Fruit fly (Drosophila melanogaster) whole organism, embryonic: ENCODE measurements around the gene Reck.
A peak's percentile ranks its signal among the peaks of the same experiment; 100 is the strongest.

Experiments
- Aef1 ChIP-seq: fragments of 200-800 bp; sonication (Bioruptor generic); IDR thresholded peaks from 3 replicates; pipeline ENCODE4 v1.3.6; 2022; ENCODE audit warnings: missing biosample characterization, missing genetic modification characterization
- Antp ChIP-seq: fragments of 200-800 bp; sonication (Bioruptor generic); optimal IDR thresholded peaks from 3 replicates; lab custom pipeline; 2016; ENCODE audit warnings: missing biosample characterization, missing genetic modification characterization
- Bteb2 ChIP-seq: fragments of 200-800 bp; sonication (Bioruptor generic); optimal IDR thresholded peaks from 2 replicates; lab custom pipeline; 2016; ENCODE audit warnings: missing biosample characterization, missing genetic modification characterization
- CG10462 ChIP-seq: fragments of 200-800 bp; sonication (Bioruptor generic); optimal IDR thresholded peaks from 2 replicates; lab custom pipeline; 2016; ENCODE audit warnings: missing biosample characterization, missing genetic modification characterization
- CG12071 ChIP-seq: fragments of 200-800 bp; sonication (Bioruptor generic); optimal IDR thresholded peaks from 3 replicates; lab custom pipeline; 2018; ENCODE audit warnings: missing biosample characterization, mild to moderate bottlenecking, missing genetic modification characterization
- CG14441 ChIP-seq: fragments of 200-800 bp; sonication (Bioruptor generic); IDR thresholded peaks from 2 replicates; pipeline ENCODE4 v1.3.6; 2022; ENCODE audit warnings: missing biosample characterization, missing genetic modification characterization
- CG15269 ChIP-seq: fragments of 200-800 bp; sonication (Bioruptor generic); optimal IDR thresholded peaks from 2 replicates; lab custom pipeline; 2018; ENCODE audit warnings: missing biosample characterization, mild to moderate bottlenecking, missing genetic modification characterization, moderate library complexity
- CG15514 ChIP-seq: fragments of 200-800 bp; sonication (Bioruptor generic); optimal IDR thresholded peaks from 3 replicates; lab custom pipeline; 2017; ENCODE audit warnings: missing biosample characterization, missing genetic modification characterization, mild to moderate bottlenecking, moderate library complexity, missing genetic modification reagents
- CG16779 ChIP-seq: fragments of 200-800 bp; sonication (Bioruptor generic); IDR thresholded peaks from 2 replicates; pipeline ENCODE4 v1.3.6; 2022; ENCODE audit warnings: missing biosample characterization, missing genetic modification characterization
- CG17829 ChIP-seq: fragments of 200-800 bp; optimal IDR thresholded peaks from 2 replicates; lab custom pipeline; 2019; ENCODE audit warnings: missing biosample characterization, mild to moderate bottlenecking, missing genetic modification characterization, moderate library complexity
- CG18476 ChIP-seq: fragments of 200-800 bp; sonication (Bioruptor generic); optimal IDR thresholded peaks from 2 replicates; lab custom pipeline; 2016; ENCODE audit warnings: missing biosample characterization, mild to moderate bottlenecking, missing genetic modification characterization
- CG2116 ChIP-seq: fragments of 200-800 bp; sonication (Bioruptor generic); optimal IDR thresholded peaks from 3 replicates; lab custom pipeline; 2018; ENCODE audit warnings: missing biosample characterization, mild to moderate bottlenecking, missing genetic modification characterization
- CG2120 ChIP-seq: fragments of 200-800 bp; sonication (Bioruptor generic); optimal IDR thresholded peaks from 3 replicates; lab custom pipeline; 2016; ENCODE audit warnings: missing biosample characterization, missing genetic modification characterization
- CG33557 ChIP-seq: fragments of 200-800 bp; sonication (Bioruptor generic); optimal IDR thresholded peaks from 2 replicates; lab custom pipeline; 2019; ENCODE audit warnings: missing biosample characterization, mild to moderate bottlenecking, missing genetic modification characterization, moderate library complexity
- CG34376 ChIP-seq: fragments of 200-800 bp; sonication (Bioruptor generic); optimal IDR thresholded peaks from 2 replicates; lab custom pipeline; 2018; ENCODE audit warnings: missing biosample characterization, mild to moderate bottlenecking, missing genetic modification characterization
- CG4424 ChIP-seq: fragments of 200-800 bp; sonication (Bioruptor generic); optimal IDR thresholded peaks from 3 replicates; lab custom pipeline; 2016; ENCODE audit warnings: missing biosample characterization, missing genetic modification characterization
- CG5245 ChIP-seq: fragments of 200-800 bp; sonication (Bioruptor generic); optimal IDR thresholded peaks from 3 replicates; lab custom pipeline; 2016; ENCODE audit warnings: missing biosample characterization, missing genetic modification characterization
- CG6765 ChIP-seq: fragments of 200-800 bp; sonication (Bioruptor generic); optimal IDR thresholded peaks from 3 replicates; lab custom pipeline; 2017; ENCODE audit warnings: missing biosample characterization, mild to moderate bottlenecking, missing genetic modification characterization
- CG7928 ChIP-seq: fragments of 200-800 bp; sonication (Bioruptor generic); optimal IDR thresholded peaks from 2 replicates; lab custom pipeline; 2017; ENCODE audit warnings: missing biosample characterization, mild to moderate bottlenecking, missing genetic modification characterization
- Dek ChIP-seq: fragments of 200-800 bp; sonication (Bioruptor generic); optimal IDR thresholded peaks from 3 replicates; lab custom pipeline; 2019; ENCODE audit warnings: missing biosample characterization, mild to moderate bottlenecking, missing genetic modification characterization, moderate library complexity
- Drgx ChIP-seq: fragments of 200-800 bp; sonication (Bioruptor generic); IDR thresholded peaks from 2 replicates; pipeline ENCODE4 v1.3.6; 2022; ENCODE audit warnings: missing biosample characterization, missing genetic modification characterization
- ERR ChIP-seq: fragments of 200-800 bp; sonication (Bioruptor generic); optimal IDR thresholded peaks from 2 replicates; lab custom pipeline; 2016; ENCODE audit warnings: missing biosample characterization, missing genetic modification characterization
- Fer3 ChIP-seq: fragments of 200-800 bp; sonication (Bioruptor generic); optimal IDR thresholded peaks from 2 replicates; lab custom pipeline; 2018; ENCODE audit warnings: missing biosample characterization, mild to moderate bottlenecking, missing genetic modification characterization, moderate library complexity
- HHEX ChIP-seq: fragments of 200-800 bp; sonication (Bioruptor generic); optimal IDR thresholded peaks from 3 replicates; lab custom pipeline; 2017; ENCODE audit warnings: missing biosample characterization, mild to moderate bottlenecking, missing genetic modification characterization, missing genetic modification reagents
- Hmr ChIP-seq: fragments of 200-800 bp; sonication (Bioruptor generic); optimal IDR thresholded peaks from 3 replicates; lab custom pipeline; 2017; ENCODE audit warnings: mild to moderate bottlenecking, missing biosample characterization, missing genetic modification reagents, missing genetic modification characterization
- Lhr ChIP-seq: fragments of 200-800 bp; sonication (Bioruptor generic); optimal IDR thresholded peaks from 3 replicates; lab custom pipeline; 2017; ENCODE audit warnings: mild to moderate bottlenecking, missing biosample characterization, missing genetic modification reagents, missing genetic modification characterization
- Meics ChIP-seq: fragments of 200-800 bp; sonication (Bioruptor generic); optimal IDR thresholded peaks from 2 replicates; lab custom pipeline; 2017; ENCODE audit warnings: missing biosample characterization, mild to moderate bottlenecking, missing genetic modification characterization
- NC2β ChIP-seq: fragments of 200-800 bp; sonication (Bioruptor generic); optimal IDR thresholded peaks from 2 replicates; lab custom pipeline; 2016; ENCODE audit warnings: missing biosample characterization, missing genetic modification characterization
- NK7.1 ChIP-seq: fragments of 200-800 bp; sonication (Bioruptor generic); optimal IDR thresholded peaks from 3 replicates; lab custom pipeline; 2016; ENCODE audit warnings: missing biosample characterization, missing genetic modification characterization
- cad ChIP-seq: fragments of >200 bp; optimal IDR thresholded peaks from 2 replicates; lab custom pipeline; 2017; ENCODE audit warnings: missing biosample characterization, missing genetic modification characterization
- cas ChIP-seq: fragments of 200-800 bp; sonication (Bioruptor generic); IDR thresholded peaks from 2 replicates; pipeline ENCODE4 v1.3.6; 2022; ENCODE audit warnings: missing biosample characterization, missing genetic modification characterization
- ci ChIP-seq: fragments of 200-800 bp; sonication (Bioruptor generic); IDR thresholded peaks from 3 replicates; pipeline ENCODE4 v1.3.6; 2022; ENCODE audit warnings: missing biosample characterization, missing genetic modification characterization
- crp ChIP-seq, 2 experiments: fragments of 200-800 bp; sonication (Bioruptor generic); optimal IDR thresholded peaks; 2 replicates in 1 of 2; 3 replicates in 1 of 2; lab custom pipeline; 2017; ENCODE audit warnings: missing biosample characterization in 2 of 2, missing genetic modification characterization in 2 of 2, mild to moderate bottlenecking in 1 of 2, moderate library complexity in 1 of 2
- dimm ChIP-seq: fragments of 200-800 bp; sonication (Bioruptor generic); IDR thresholded peaks from 2 replicates; pipeline ENCODE4 v1.3.6; 2022; ENCODE audit warnings: missing biosample characterization, missing genetic modification characterization
- dmrt99B ChIP-seq: fragments of 200-800 bp; sonication (Bioruptor generic); optimal IDR thresholded peaks from 2 replicates; lab custom pipeline; 2018; ENCODE audit warnings: missing biosample characterization, mild to moderate bottlenecking, missing genetic modification characterization, moderate library complexity
- dpn ChIP-seq, 2 experiments: fragments of 200-800 bp; sonication (Bioruptor generic); optimal IDR thresholded peaks; 3 replicates each; lab custom pipeline; 2016; ENCODE audit warnings: missing biosample characterization in 2 of 2, missing genetic modification characterization in 2 of 2
- esg ChIP-seq: fragments of 200-800 bp; sonication (Bioruptor generic); conservative IDR thresholded peaks from 2 replicates; pipeline ENCODE4 v1.3.6; 2022; ENCODE audit warnings: missing biosample characterization, missing genetic modification characterization
- ftz-f1 ChIP-seq: fragments of 200-800 bp; sonication (Bioruptor generic); optimal IDR thresholded peaks from 2 replicates; lab custom pipeline; 2016; ENCODE audit warnings: missing biosample characterization, missing genetic modification characterization
- gce ChIP-seq: fragments of 200-800 bp; sonication (Bioruptor generic); IDR thresholded peaks from 3 replicates; pipeline ENCODE4 v1.3.6; 2022; ENCODE audit warnings: missing biosample characterization, missing genetic modification characterization
- insv ChIP-seq, 2 experiments: fragments of 200-800 bp; sonication (Bioruptor generic); optimal IDR thresholded peaks; 3 replicates each; lab custom pipeline; 2016 to 2018; ENCODE audit warnings: missing biosample characterization in 2 of 2, missing genetic modification characterization in 2 of 2
- jigr1 ChIP-seq: fragments of 200-800 bp; sonication (Bioruptor generic); IDR thresholded peaks from 3 replicates; pipeline ENCODE4 v1.3.6; 2022; ENCODE audit warnings: missing biosample characterization, missing genetic modification characterization
- ken ChIP-seq: fragments of 200-800 bp; sonication (Bioruptor generic); IDR thresholded peaks from 3 replicates; pipeline ENCODE4 v1.3.6; 2022; ENCODE audit warnings: missing biosample characterization, missing genetic modification characterization
- nom ChIP-seq: fragments of 200-800 bp; sonication (Bioruptor generic); optimal IDR thresholded peaks from 2 replicates; lab custom pipeline; 2017; ENCODE audit warnings: missing biosample characterization, missing genetic modification characterization, mild to moderate bottlenecking, moderate library complexity, missing genetic modification reagents
- odd ChIP-seq: fragments of 200-800 bp; sonication (Bioruptor generic); optimal IDR thresholded peaks from 2 replicates; lab custom pipeline; 2017; ENCODE audit warnings: missing biosample characterization, mild to moderate bottlenecking, missing genetic modification characterization
- org-1 ChIP-seq: fragments of 200-800 bp; sonication (Bioruptor generic); optimal IDR thresholded peaks from 2 replicates; lab custom pipeline; 2017; ENCODE audit warnings: missing biosample characterization, missing genetic modification characterization
- ranshi ChIP-seq: fragments of 200-800 bp; sonication (Bioruptor generic); IDR thresholded peaks from 2 replicates; pipeline ENCODE4 v1.3.6; 2022; ENCODE audit warnings: missing biosample characterization, missing genetic modification characterization
- scrt ChIP-seq: fragments of 200-800 bp; sonication (Bioruptor generic); optimal IDR thresholded peaks from 2 replicates; lab custom pipeline; 2018; ENCODE audit warnings: missing biosample characterization, mild to moderate bottlenecking, missing genetic modification characterization, moderate library complexity
- sima ChIP-seq: fragments of 200-800 bp; sonication (Bioruptor generic); optimal IDR thresholded peaks from 2 replicates; lab custom pipeline; 2016; ENCODE audit warnings: missing biosample characterization, missing genetic modification characterization
- toy ChIP-seq: fragments of 200-800 bp; sonication (Bioruptor generic); IDR thresholded peaks from 2 replicates; pipeline ENCODE4 v1.3.6; 2022; ENCODE audit warnings: missing biosample characterization, missing genetic modification characterization

Gene Reck

dm6 chr3L:14977536-14978495 is 36.0 kb downstream of the Reck start (continued):
- TF ChIP-seq odd (GFP tag; lab: Kevin White, UChicago) (peak; percentile 59), CG17829 (tag; lab: Kevin White, UChicago) (peak; percentile 51), ftz-f1 (GFP tag; lab: Kevin White, UChicago) (peak; percentile 28), CG10462 (GFP tag; lab: Kevin White, UChicago) (peak; percentile 27), CG5245 (GFP tag; lab: Kevin White, UChicago) (no peak), CG14441 (GFP tag; lab: Robert Waterston, UW) (peak; percentile 12; the same call in 1 of the 2 replicates), CG18476 (GFP tag; lab: Kevin White, UChicago) (peak; percentile 24), gce (GFP tag; lab: Robert Waterston, UW) (0 out of 3 replicates have a peak, but pooled peaks have one; percentile 25), nom (peak; percentile 17), CG2116 (no peak), Hmr (no peak), dmrt99B (tag; lab: Kevin White, UChicago) (peak; percentile 46), Meics (GFP tag; lab: Kevin White, UChicago) (no peak), NC2β (no peak), NK7.1 (GFP tag; lab: Kevin White, UChicago) (no peak), cad (GFP tag; lab: Kevin White, UChicago) (peak; percentile 64), CG15514 (GFP tag; lab: Kevin White, UChicago) (no peak), Dek (tag; lab: Kevin White, UChicago) (no peak), cas (GFP tag; lab: Robert Waterston, UW) (no peak), ranshi (no peak; the same call in 1 of the 2 replicates), CG12071 (GFP tag; lab: Kevin White, UChicago) (no peak), insv (GFP tag; optimal IDR thresholded peaks at IDR 0.05; lab: Kevin White, UChicago) (peak in 1 of 2 experiments; percentile 36), scrt (GFP tag; lab: Kevin White, UChicago) (no peak), CG33557 (GFP tag; lab: Kevin White, UChicago) (peak; percentile 56), Lhr (GFP tag; lab: Kevin White, UChicago) (no peak), dimm (no peak), HHEX (GFP tag; lab: Kevin White, UChicago) (no peak), CG2120 (GFP tag; lab: Kevin White, UChicago) (no peak), org-1 (GFP tag; lab: Kevin White, UChicago) (peak; percentile 11), Drgx (GFP tag; lab: Robert Waterston, UW) (no peak), Aef1 (GFP tag; lab: Robert Waterston, UW) (no peak), esg (no peak), CG7928 (GFP tag; lab: Kevin White, UChicago) (no peak), crp (GFP tag; optimal IDR thresholded peaks at IDR 0.05; lab: Kevin White, UChicago) (peak in 1 of 2 experiments; percentile 3), dpn (GFP tag; optimal IDR thresholded peaks at IDR 0.05; lab: Kevin White, UChicago) (peak; percentile 1 to 2), Fer3 (tag; lab: Kevin White, UChicago) (no peak), Antp (peak; percentile 37), ken (peak; percentile 44; the same call in 1 of the 3 replicates), CG34376 (GFP tag; lab: Kevin White, UChicago) (peak; percentile 46), jigr1 (GFP tag; lab: Robert Waterston, UW) (no peak), CG16779 (no peak), CG15269 (tag; lab: Kevin White, UChicago) (peak; percentile 18), CG6765 (GFP tag; lab: Kevin White, UChicago) (no peak), Bteb2 (GFP tag; lab: Kevin White, UChicago) (no peak), sima (GFP tag; lab: Kevin White, UChicago) (no peak), ERR (no peak), ci (GFP tag; lab: Robert Waterston, UW) (peak; percentile 65; the same call in 2 of the 3 replicates), CG4424 (GFP tag; lab: Kevin White, UChicago) (peak; percentile 74), toy (no peak)
